Worm (Caenorhabditis elegans): ENCODE measurements around the gene F35B3.7.

DNA sequence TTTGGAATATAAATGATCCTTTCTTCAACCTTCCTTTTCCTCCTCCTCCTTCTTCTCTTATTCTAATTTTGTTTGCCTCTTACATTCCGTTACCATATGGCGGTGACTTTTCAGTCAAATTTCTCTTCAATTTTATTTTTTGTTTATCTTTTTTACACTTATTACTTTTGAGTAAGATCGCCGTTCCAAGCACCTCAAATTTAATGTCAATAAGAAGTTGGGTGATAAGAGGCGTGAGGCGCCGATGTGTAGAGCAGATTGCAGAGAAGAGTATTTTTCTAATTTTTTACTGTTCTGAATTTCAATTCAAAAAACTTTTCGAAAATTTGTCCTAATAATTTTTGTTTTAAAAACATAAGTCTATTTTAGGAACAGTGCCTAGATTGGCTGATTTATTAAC lies 48.5 kb downstream of the F35B3.7 start:
- TF ChIP-seq elt-2 (tag; optimal IDR thresholded peaks at IDR 0.05): peak; percentile 12
- TF ChIP-seq fkh-2 (tag; optimal IDR thresholded peaks at IDR 0.05): no peak
- TF ChIP-seq nhr-43 (tag; optimal IDR thresholded peaks at IDR 0.05; ENCODE audit: poor library complexity, severe bottlenecking): no peak
- TF ChIP-seq nhr-12 (tag; optimal IDR thresholded peaks at IDR 0.05): no peak
- no peak for TF ChIP-seq fos-1 (tag; optimal IDR thresholded peaks at IDR 0.05)
- TF ChIP-seq fkh-10 (GFP tag; optimal IDR thresholded peaks at IDR 0.05): no peak
- TF ChIP-seq nhr-77 (tag; optimal IDR thresholded peaks at IDR 0.05): no peak
- TF ChIP-seq ceh-82 (tag; optimal IDR thresholded peaks at IDR 0.05): no peak

Measured in whole organism, L3 larva.